Fruit fly (Drosophila melanogaster) whole organism, embryonic: ENCODE measurements around the gene mof.
A peak's percentile ranks its signal among the peaks of the same experiment; 100 is the strongest.

Experiments used
- ATbp ChIP-seq: fragments of 200-800 bp; sonication (Bioruptor generic); optimal IDR thresholded peaks from 2 replicates; lab custom pipeline; 2017; ENCODE audit warnings: missing biosample characterization, mild to moderate bottlenecking, missing genetic modification characterization, missing genetic modification reagents
- Asciz ChIP-seq: fragments of 200-800 bp; sonication (Bioruptor generic); optimal IDR thresholded peaks from 2 replicates; lab custom pipeline; 2017; ENCODE audit warnings: missing biosample characterization, mild to moderate bottlenecking, missing genetic modification characterization, missing genetic modification reagents
- Awh ChIP-seq: fragments of 200-800 bp; sonication (Bioruptor generic); IDR thresholded peaks from 2 replicates; pipeline ENCODE4, ENCODE4 v1.3.6; 2022; ENCODE audit warnings: missing biosample characterization, missing genetic modification characterization
- C15 ChIP-seq: fragments of 200-800 bp; sonication (Bioruptor generic); IDR thresholded peaks from 3 replicates; pipeline ENCODE4 v1.3.6; 2022; ENCODE audit warnings: missing biosample characterization, missing genetic modification characterization
- CG12071 ChIP-seq: fragments of 200-800 bp; sonication (Bioruptor generic); optimal IDR thresholded peaks from 3 replicates; lab custom pipeline; 2018; ENCODE audit warnings: missing biosample characterization, mild to moderate bottlenecking, missing genetic modification characterization
- CG12659 ChIP-seq: fragments of 200-800 bp; sonication (Bioruptor generic); optimal IDR thresholded peaks from 3 replicates; lab custom pipeline; 2017; ENCODE audit warnings: mild to moderate bottlenecking, missing biosample characterization, missing genetic modification reagents, missing genetic modification characterization
- CG12769 ChIP-seq: fragments of 200-800 bp; sonication (Bioruptor generic); optimal IDR thresholded peaks from 2 replicates; lab custom pipeline; 2019; ENCODE audit warnings: missing biosample characterization, mild to moderate bottlenecking, missing genetic modification characterization, moderate library complexity
- CG13424 ChIP-seq: fragments of 200-800 bp; sonication (Bioruptor generic); optimal IDR thresholded peaks from 2 replicates; lab custom pipeline; 2019; ENCODE audit warnings: missing biosample characterization, mild to moderate bottlenecking, missing genetic modification characterization, moderate library complexity
- CG15073 ChIP-seq: fragments of 200-800 bp; sonication (Bioruptor generic); optimal IDR thresholded peaks from 2 replicates; lab custom pipeline; 2016; ENCODE audit warnings: missing biosample characterization, missing genetic modification characterization
- CG1603 ChIP-seq: fragments of 200-800 bp; sonication (Bioruptor generic); optimal IDR thresholded peaks from 2 replicates; lab custom pipeline; 2019; ENCODE audit warnings: missing biosample characterization, mild to moderate bottlenecking, missing genetic modification characterization, moderate library complexity
- CG16863 ChIP-seq: fragments of 200-800 bp; sonication (Bioruptor generic); optimal IDR thresholded peaks from 3 replicates; lab custom pipeline; 2016; ENCODE audit warnings: missing biosample characterization, missing genetic modification characterization
- CG18619 ChIP-seq: fragments of 200-800 bp; sonication (Bioruptor generic); optimal IDR thresholded peaks from 3 replicates; lab custom pipeline; 2017; ENCODE audit warnings: missing biosample characterization, mild to moderate bottlenecking, missing genetic modification characterization
- CG18764 ChIP-seq: fragments of 200-800 bp; sonication (Bioruptor generic); optimal IDR thresholded peaks from 3 replicates; lab custom pipeline; 2016; ENCODE audit warnings: missing biosample characterization, missing genetic modification characterization
- CG2712 ChIP-seq: fragments of 200-800 bp; optimal IDR thresholded peaks from 3 replicates; lab custom pipeline; 2019; ENCODE audit warnings: missing biosample characterization, mild to moderate bottlenecking, missing genetic modification characterization, moderate library complexity
- CG32772 ChIP-seq: fragments of 200-800 bp; sonication (Bioruptor generic); IDR thresholded peaks from 2 replicates; pipeline ENCODE4 v1.3.6; 2022; ENCODE audit warnings: missing biosample characterization, missing genetic modification characterization
- CG3407 ChIP-seq: fragments of 200-800 bp; sonication (Bioruptor generic); optimal IDR thresholded peaks from 2 replicates; lab custom pipeline; 2018; ENCODE audit warnings: missing biosample characterization, mild to moderate bottlenecking, missing genetic modification characterization
- CG6854 ChIP-seq: fragments of 200-800 bp; sonication (Bioruptor generic); optimal IDR thresholded peaks from 3 replicates; lab custom pipeline; 2017; ENCODE audit warnings: missing biosample characterization, mild to moderate bottlenecking, missing genetic modification characterization
- CG7987 ChIP-seq: fragments of 200-800 bp; sonication (Bioruptor generic); optimal IDR thresholded peaks from 2 replicates; lab custom pipeline; 2018; ENCODE audit warnings: missing biosample characterization, mild to moderate bottlenecking, missing genetic modification characterization, moderate library complexity
- CG8290 ChIP-seq, 3 experiments: fragments of 200-800 bp; sonication (Bioruptor generic); optimal IDR thresholded peaks; 2 replicates each; lab custom pipeline; 2016 to 2019; ENCODE audit warnings: missing biosample characterization in 3 of 3, missing genetic modification characterization in 3 of 3, mild to moderate bottlenecking in 2 of 3, moderate library complexity in 1 of 3
- CG8924 ChIP-seq: fragments of 200-800 bp; optimal IDR thresholded peaks from 3 replicates; lab custom pipeline; 2019; ENCODE audit warnings: missing biosample characterization, mild to moderate bottlenecking, missing genetic modification characterization, moderate library complexity
- D19B ChIP-seq: fragments of 200-800 bp; sonication (Bioruptor generic); optimal IDR thresholded peaks from 2 replicates; lab custom pipeline; 2017; ENCODE audit warnings: missing biosample characterization, mild to moderate bottlenecking, missing genetic modification characterization
- Dek ChIP-seq: fragments of 200-800 bp; sonication (Bioruptor generic); optimal IDR thresholded peaks from 3 replicates; lab custom pipeline; 2019; ENCODE audit warnings: missing biosample characterization, mild to moderate bottlenecking, missing genetic modification characterization, moderate library complexity
- Fer1 ChIP-seq: fragments of 200-800 bp; sonication (Bioruptor generic); optimal IDR thresholded peaks from 2 replicates; lab custom pipeline; 2017; ENCODE audit warnings: missing biosample characterization, mild to moderate bottlenecking, missing genetic modification characterization
- Hey ChIP-seq: fragments of 200-800 bp; sonication (Bioruptor generic); optimal IDR thresholded peaks from 3 replicates; lab custom pipeline; 2018; ENCODE audit warnings: missing biosample characterization, mild to moderate bottlenecking, missing genetic modification characterization
- Hmr ChIP-seq: fragments of 200-800 bp; sonication (Bioruptor generic); optimal IDR thresholded peaks from 3 replicates; lab custom pipeline; 2017; ENCODE audit warnings: mild to moderate bottlenecking, missing biosample characterization, missing genetic modification reagents, missing genetic modification characterization
- Mrtf ChIP-seq: fragments of 200-800 bp; sonication (Bioruptor generic); IDR thresholded peaks from 3 replicates; pipeline ENCODE4 v1.3.6; 2022; ENCODE audit warnings: missing biosample characterization, missing genetic modification characterization
- NC2β ChIP-seq: fragments of 200-800 bp; sonication (Bioruptor generic); optimal IDR thresholded peaks from 2 replicates; lab custom pipeline; 2016; ENCODE audit warnings: missing biosample characterization, missing genetic modification characterization
- Neu2 ChIP-seq: fragments of 200-800 bp; sonication (Bioruptor generic); optimal IDR thresholded peaks from 3 replicates; lab custom pipeline; 2016; ENCODE audit warnings: missing biosample characterization, missing genetic modification characterization, borderline replicate concordance
- Pdp1 ChIP-seq, 2 experiments: fragments of 200-800 bp; sonication (Bioruptor generic); optimal IDR thresholded peaks; 3 replicates each; lab custom pipeline; 2016; ENCODE audit warnings: missing biosample characterization in 2 of 2, missing genetic modification characterization in 2 of 2, mild to moderate bottlenecking in 1 of 2, moderate library complexity in 1 of 2
- Xbp1 ChIP-seq: fragments of 200-800 bp; sonication (Bioruptor generic); optimal IDR thresholded peaks from 3 replicates; lab custom pipeline; 2016; ENCODE audit warnings: missing biosample characterization, mild to moderate bottlenecking, missing genetic modification characterization
- Xrp1 ChIP-seq: fragments of 200-800 bp; sonication (Bioruptor generic); IDR thresholded peaks from 2 replicates; pipeline ENCODE4 v1.3.6; 2022; ENCODE audit warnings: missing biosample characterization, missing genetic modification characterization
- abd-A ChIP-seq: fragments of 200-800 bp; sonication (Bioruptor generic); optimal IDR thresholded peaks from 3 replicates; lab custom pipeline; 2019; ENCODE audit warnings: missing biosample characterization, mild to moderate bottlenecking, missing genetic modification characterization, moderate library complexity
- ara ChIP-seq: fragments of 200-800 bp; sonication (Bioruptor generic); IDR thresholded peaks from 2 replicates; pipeline ENCODE4 v1.3.6; 2022; ENCODE audit warnings: missing biosample characterization, missing genetic modification characterization
- croc ChIP-seq: fragments of 200-800 bp; sonication (Bioruptor generic); conservative IDR thresholded peaks from 3 replicates; pipeline ENCODE4 v1.3.6; 2022; ENCODE audit warnings: missing biosample characterization, missing genetic modification characterization
- ewg ChIP-seq: fragments of 200-800 bp; sonication (Bioruptor generic); optimal IDR thresholded peaks from 3 replicates; lab custom pipeline; 2017; ENCODE audit warnings: mild to moderate bottlenecking, missing biosample characterization, missing genetic modification reagents, missing genetic modification characterization
- gcm ChIP-seq: fragments of 200-800 bp; sonication (Bioruptor generic); optimal IDR thresholded peaks from 2 replicates; lab custom pipeline; 2019; ENCODE audit warnings: missing biosample characterization, mild to moderate bottlenecking, missing genetic modification characterization, moderate library complexity
- grn ChIP-seq: fragments of 200-800 bp; sonication (Bioruptor generic); optimal IDR thresholded peaks from 3 replicates; lab custom pipeline; 2017; ENCODE audit warnings: missing biosample characterization, missing genetic modification characterization
- her ChIP-seq: fragments of 200-800 bp; sonication (Bioruptor generic); optimal IDR thresholded peaks from 2 replicates; lab custom pipeline; 2016; ENCODE audit warnings: missing biosample characterization, missing genetic modification characterization
- lov ChIP-seq, 2 experiments: fragments of 200-800 bp in 1 of 2; fragments of >200 bp in 1 of 2; sonication (Bioruptor generic) in 1 of 2; IDR thresholded peaks in 1 of 2; optimal IDR thresholded peaks in 1 of 2; 2 replicates in 1 of 2; 3 replicates in 1 of 2; pipeline versions ENCODE4 v1.3.6 to Lab custom; 2017 to 2022; ENCODE audit warnings: missing biosample characterization in 1 of 2, missing genetic modification characterization in 1 of 2
- mam ChIP-seq: fragments of 200-800 bp; sonication (Bioruptor generic); optimal IDR thresholded peaks from 3 replicates; lab custom pipeline; 2016; ENCODE audit warnings: missing biosample characterization, missing genetic modification characterization
- nmo ChIP-seq: fragments of 200-800 bp; sonication (Bioruptor generic); optimal IDR thresholded peaks from 2 replicates; lab custom pipeline; 2018; ENCODE audit warnings: missing biosample characterization, mild to moderate bottlenecking, missing genetic modification characterization, moderate library complexity
- odd ChIP-seq: fragments of 200-800 bp; sonication (Bioruptor generic); optimal IDR thresholded peaks from 2 replicates; lab custom pipeline; 2017; ENCODE audit warnings: missing biosample characterization, mild to moderate bottlenecking, missing genetic modification characterization
- pho ChIP-seq: fragments of 200-800 bp; sonication (Bioruptor generic); optimal IDR thresholded peaks from 2 replicates; lab custom pipeline; 2016; ENCODE audit warnings: missing biosample characterization, missing genetic modification characterization
- pros ChIP-seq: fragments of 200-800 bp; sonication (Bioruptor generic); optimal IDR thresholded peaks from 3 replicates; lab custom pipeline; 2019; ENCODE audit warnings: missing biosample characterization, mild to moderate bottlenecking, missing genetic modification characterization, moderate library complexity
- slbo ChIP-seq: fragments of 200-800 bp; sonication (Bioruptor generic); IDR thresholded peaks from 2 replicates; pipeline ENCODE4 v1.3.6; 2022; ENCODE audit warnings: missing biosample characterization, missing genetic modification characterization
- so ChIP-seq: fragments of 200-800 bp; sonication (Bioruptor generic); IDR thresholded peaks from 3 replicates; pipeline ENCODE4 v1.3.6; 2022; ENCODE audit warnings: missing biosample characterization, missing genetic modification characterization
- sob ChIP-seq: fragments of 200-800 bp; sonication (Bioruptor generic); IDR thresholded peaks from 2 replicates; pipeline ENCODE4 v1.3.6; 2022; ENCODE audit warnings: missing biosample characterization, missing genetic modification characterization
- stc ChIP-seq: fragments of 200-800 bp; sonication (Bioruptor generic); IDR thresholded peaks from 2 replicates; pipeline ENCODE4 v1.3.6; 2022; ENCODE audit warnings: missing biosample characterization, missing genetic modification characterization
- unpg ChIP-seq: fragments of 200-800 bp; sonication (Bioruptor generic); optimal IDR thresholded peaks from 3 replicates; lab custom pipeline; 2018; ENCODE audit warnings: missing biosample characterization, mild to moderate bottlenecking, missing genetic modification characterization, moderate library complexity

Gene mof

dm6 chrX:5888933-5889332 lies 12.3 kb upstream of the mof start (continued):
- TF ChIP-seq Neu2 (GFP tag; lab: Kevin White, UChicago) = no peak
- TF ChIP-seq pros = peak; percentile 76
- peak; percentile 57 for TF ChIP-seq ATbp (GFP tag; lab: Kevin White, UChicago)
- TF ChIP-seq Pdp1 (GFP tag; optimal IDR thresholded peaks at IDR 0.05; lab: Kevin White, UChicago) = peak; percentile 0 to 19
- TF ChIP-seq odd (GFP tag; lab: Kevin White, UChicago) = no peak
- TF ChIP-seq gcm (GFP tag; lab: Kevin White, UChicago) = peak; percentile 78
- TF ChIP-seq lov (optimal IDR thresholded peaks at IDR 0.05; lab: Kevin White, UChicago) = no peak
- peak; percentile 61; the same call in 1 of the 3 replicates for TF ChIP-seq lov (GFP tag; IDR thresholded peaks at IDR 0.05; lab: Robert Waterston, UW)
- peak; percentile 36 for TF ChIP-seq CG13424 (tag; lab: Kevin White, UChicago)
- TF ChIP-seq CG12071 (GFP tag; lab: Kevin White, UChicago) = peak; percentile 34
- TF ChIP-seq D19B = no peak
- peak; percentile 36 for TF ChIP-seq CG8924 (tag; lab: Kevin White, UChicago)
- peak; percentile 12 for TF ChIP-seq CG12659 (GFP tag; lab: Kevin White, UChicago)
- peak; percentile 52 for TF ChIP-seq ewg
- no peak for TF ChIP-seq pho (GFP tag; lab: Kevin White, UChicago)
- no peak for TF ChIP-seq Dek (tag; lab: Kevin White, UChicago)
- peak; percentile 42 for TF ChIP-seq CG12769
- TF ChIP-seq CG7987 (GFP tag; lab: Kevin White, UChicago) = no peak
- no peak for TF ChIP-seq sob (GFP tag; lab: Robert Waterston, UW)
- TF ChIP-seq slbo (GFP tag; lab: Robert Waterston, UW) = peak; percentile 37; the same call in 1 of the 2 replicates
- no peak for TF ChIP-seq CG6854 (GFP tag; lab: Kevin White, UChicago)
- no peak for TF ChIP-seq CG3407 (GFP tag; lab: Kevin White, UChicago)
- TF ChIP-seq CG2712 (tag; lab: Kevin White, UChicago) = peak; percentile 52
- peak; percentile 63 for TF ChIP-seq CG1603 (tag; lab: Kevin White, UChicago)
- no peak for TF ChIP-seq croc (GFP tag; lab: Robert Waterston, UW)
- TF ChIP-seq CG16863 (GFP tag; lab: Kevin White, UChicago) = peak; percentile 34
- peak; percentile 34 for TF ChIP-seq mam
- peak; percentile 4 for TF ChIP-seq CG18619 (GFP tag; lab: Kevin White, UChicago)
- TF ChIP-seq nmo (GFP tag; lab: Kevin White, UChicago) = peak; percentile 10
- TF ChIP-seq C15 (GFP tag; lab: Robert Waterston, UW) = no peak
- no peak for TF ChIP-seq stc (GFP tag; lab: Robert Waterston, UW)
- peak; percentile 56 for TF ChIP-seq NC2β (GFP tag; lab: Kevin White, UChicago)
- no peak for TF ChIP-seq CG18764 (GFP tag; lab: Kevin White, UChicago)
- TF ChIP-seq ara (GFP tag; lab: Robert Waterston, UW) = peak; percentile 40; the same call in 1 of the 2 replicates
- TF ChIP-seq Hmr = peak; percentile 27
- peak; percentile 54 for TF ChIP-seq Hey (tag; lab: Kevin White, UChicago)
- no peak for TF ChIP-seq her (GFP tag; lab: Kevin White, UChicago)
- peak; percentile 2 for TF ChIP-seq Fer1
- TF ChIP-seq Awh (GFP tag; lab: Robert Waterston, UW) = 0 out of 2 replicates have a peak, but pooled peaks have one; percentile 6
- TF ChIP-seq CG8290 (GFP tag; optimal IDR thresholded peaks at IDR 0.05; lab: Kevin White, UChicago) = no peak
- TF ChIP-seq CG8290 (tag; optimal IDR thresholded peaks at IDR 0.05; lab: Kevin White, UChicago) = peak in 1 of 2 experiments; percentile 51
- peak; percentile 1 for TF ChIP-seq Asciz (GFP tag; lab: Kevin White, UChicago)
- peak; percentile 44; the same call in 1 of the 3 replicates for TF ChIP-seq so
- TF ChIP-seq grn (GFP tag; lab: Kevin White, UChicago) = peak; percentile 0
- TF ChIP-seq Xbp1 = peak; percentile 20
- TF ChIP-seq Xrp1 (GFP tag; lab: Robert Waterston, UW) = peak; percentile 79
- no peak for TF ChIP-seq CG32772
- 0 out of 3 replicates have a peak, but pooled peaks have one; percentile 6 for TF ChIP-seq Mrtf (GFP tag; lab: Robert Waterston, UW)
- TF ChIP-seq abd-A (tag; lab: Kevin White, UChicago) = peak; percentile 54
- TF ChIP-seq unpg (GFP tag; lab: Kevin White, UChicago) = peak; percentile 29
- no peak for TF ChIP-seq CG15073 (GFP tag; lab: Kevin White, UChicago)
